Fruit fly (Drosophila melanogaster): ENCODE results near the gene fan.

DNA sequence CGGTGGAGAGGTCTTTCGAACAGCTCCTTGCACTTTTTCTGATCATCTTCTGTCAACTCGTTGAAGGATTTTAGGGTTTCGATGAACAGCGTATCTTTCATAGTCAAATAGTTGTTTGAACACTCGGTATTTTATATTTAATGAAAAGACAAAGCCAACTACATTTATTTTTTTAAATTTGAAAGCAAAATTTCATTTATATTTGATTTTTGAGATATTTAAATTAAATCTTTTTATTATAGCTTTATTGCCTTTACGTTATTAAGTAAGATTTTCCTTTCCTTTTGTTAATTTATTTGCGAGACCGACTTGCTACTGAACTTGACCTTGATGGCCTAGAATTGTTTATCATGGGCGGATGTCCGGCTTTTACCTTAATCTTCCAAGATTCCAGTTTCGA lies 39.8 kb upstream of the fan start, which contains the start of gene CG42590:
- TF ChIP-seq CG17806 (tag; optimal IDR thresholded peaks at IDR 0.05) (no peak), CG12605 (GFP tag; IDR thresholded peaks at IDR 0.05) (no peak), CG13204 (GFP tag; optimal IDR thresholded peaks at IDR 0.05) (no peak), Pif1B (GFP tag; optimal IDR thresholded peaks at IDR 0.05) (no peak), CG9948 (tag; optimal IDR thresholded peaks at IDR 0.05) (no peak), EcR (GFP tag; optimal IDR thresholded peaks at IDR 0.05) (no peak), fd96Ca (GFP tag; IDR thresholded peaks at IDR 0.05) (no peak), CG8301 (tag; optimal IDR thresholded peaks at IDR 0.05) (no peak), CG34367 (tag; optimal IDR thresholded peaks at IDR 0.05) (no peak), CG4496 (GFP tag; IDR thresholded peaks at IDR 0.05) (no peak), D1 (tag; optimal IDR thresholded peaks at IDR 0.05) (no peak)
